Worm (Caenorhabditis elegans) whole organism, L1 larva: ENCODE data around the gene nhr-52.

ENCODE experiments used
- fos-1 ChIP-seq: fragments of 150-350 bp; optimal IDR thresholded peaks from 2 replicates; lab custom pipeline; 2014; ENCODE audit warnings: missing biosample characterization, missing genetic modification characterization
- nhr-12 ChIP-seq: sonication (generic microtip); optimal IDR thresholded peaks from 2 replicates; lab custom pipeline; 2017; ENCODE audit warnings: missing biosample characterization, missing genetic modification characterization
- nhr-47 ChIP-seq: sonication (generic microtip); optimal IDR thresholded peaks from 2 replicates; lab custom pipeline; 2016; ENCODE audit warnings: mild to moderate bottlenecking, missing genetic modification characterization, moderate library complexity, missing compliant biosample characterization
- nhr-76 ChIP-seq: sonication (generic microtip); optimal IDR thresholded peaks from 2 replicates; lab custom pipeline; 2017; ENCODE audit warnings: missing biosample characterization, missing genetic modification characterization
- skn-1 ChIP-seq: fragments of 150-350 bp; optimal IDR thresholded peaks from 2 replicates; lab custom pipeline; 2014; ENCODE audit warnings: missing biosample characterization, missing genetic modification characterization
- snpc-4 ChIP-seq: fragments of 150-350 bp; optimal IDR thresholded peaks from 2 replicates; lab custom pipeline; 2014; ENCODE audit warnings: missing biosample characterization, missing genetic modification characterization
- tbx-2 ChIP-seq: sonication (generic microtip); optimal IDR thresholded peaks from 2 replicates; lab custom pipeline; 2016; ENCODE audit warnings: missing genetic modification characterization, missing compliant biosample characterization
- unc-62 ChIP-seq: fragments of 150-350 bp; optimal IDR thresholded peaks from 2 replicates; lab custom pipeline; 2014; ENCODE audit warnings: missing biosample characterization, missing genetic modification reagents, missing genetic modification characterization
- vab-15 ChIP-seq: sonication (generic microtip); optimal IDR thresholded peaks from 2 replicates; lab custom pipeline; 2017; ENCODE audit warnings: missing genotype, mild to moderate bottlenecking, missing genetic modification characterization, missing compliant biosample characterization
- zip-4 ChIP-seq: fragments of 200-800 bp; sonication (Bioruptor generic); optimal IDR thresholded peaks from 2 replicates; lab custom pipeline; 2018; ENCODE audit warnings: mild to moderate bottlenecking, missing genetic modification characterization, moderate library complexity, missing compliant biosample characterization

DNA sequence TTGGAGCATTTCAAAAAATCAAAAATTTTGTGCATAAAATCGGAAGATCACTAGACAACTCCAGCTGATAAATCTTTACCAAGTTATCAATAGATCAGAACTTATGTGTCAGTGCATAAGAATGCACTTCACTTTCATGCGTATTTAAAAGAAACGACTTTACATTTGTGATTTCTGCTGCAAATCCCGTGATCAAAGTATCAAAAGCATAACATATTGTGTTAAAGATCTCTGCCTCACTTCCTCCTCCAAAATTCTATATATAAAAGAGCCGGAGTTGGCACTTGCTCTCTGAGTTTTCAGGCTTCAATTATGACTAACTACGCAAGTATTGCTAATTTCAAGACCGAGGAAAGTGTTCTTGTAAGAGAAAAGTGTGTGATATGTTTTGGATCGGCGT is 16.4 kb downstream of the nhr-52 start, which contains the start of gene nhr-198:
- no peak for TF ChIP-seq skn-1 (tag; lab: Kevin White, UChicago)
- no peak for TF ChIP-seq fos-1 (tag; lab: Kevin White, UChicago)
- no peak for TF ChIP-seq snpc-4 (tag; lab: Kevin White, UChicago)
- no peak for TF ChIP-seq tbx-2 (tag; lab: Kevin White, UChicago)
- TF ChIP-seq unc-62 (GFP tag; lab: Kevin White, UChicago), result no peak
- no peak for TF ChIP-seq nhr-76 (tag; lab: Kevin White, UChicago)
- TF ChIP-seq nhr-47, result no peak
- no peak for TF ChIP-seq vab-15
- TF ChIP-seq zip-4 (GFP tag; lab: Kevin White, UChicago), result no peak
- no peak for TF ChIP-seq nhr-12 (tag; lab: Kevin White, UChicago)
